Worm (Caenorhabditis elegans) whole organism, L4/young adult: ENCODE results near the gene btb-9.

Source experiments
- W03F9.2 ChIP-seq: fragments of 150-350 bp; optimal IDR thresholded peaks from 2 replicates; lab custom pipeline; 2014; ENCODE audit warnings: missing biosample characterization, missing genetic modification characterization
- him-1 ChIP-seq: sonication (generic microtip); optimal IDR thresholded peaks from 2 replicates; lab custom pipeline; 2016; ENCODE audit warnings: missing genotype, missing genetic modification reagents, missing genetic modification characterization, missing compliant biosample characterization

DNA sequence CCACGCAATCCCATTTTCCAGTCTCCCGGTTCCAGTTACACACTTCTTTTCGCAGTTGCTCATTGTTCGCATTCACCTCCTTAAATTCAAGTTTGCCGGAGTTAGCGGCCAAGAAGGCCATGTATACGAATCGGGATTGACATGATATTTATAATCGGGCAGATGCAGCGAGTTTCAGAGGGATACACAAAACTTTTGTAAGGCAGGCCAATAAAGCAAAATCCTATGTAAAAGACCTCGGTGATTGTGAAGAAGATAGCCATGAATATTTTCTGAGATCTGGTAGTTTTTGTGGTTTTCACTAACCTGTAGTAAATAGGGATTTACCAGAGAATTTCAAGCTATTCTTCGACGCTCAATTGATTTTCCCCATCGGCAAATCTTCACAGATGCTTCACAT is 38.4 kb downstream of the btb-9 start:
- TF ChIP-seq W03F9.2, result no peak
- TF ChIP-seq him-1 (tag; lab: Kevin White, UChicago), result no peak
